Worm (Caenorhabditis elegans): ENCODE results near the gene H43E16.1.
A peak's percentile ranks its signal among the peaks of the same experiment; 100 is the strongest.
"Not testable (repeated sequence)": the region's sequence is repeated elsewhere in the genome, so short reads cannot be mapped to it uniquely, and the experiment has no call there.

The H43E16.1 gene

DNA sequence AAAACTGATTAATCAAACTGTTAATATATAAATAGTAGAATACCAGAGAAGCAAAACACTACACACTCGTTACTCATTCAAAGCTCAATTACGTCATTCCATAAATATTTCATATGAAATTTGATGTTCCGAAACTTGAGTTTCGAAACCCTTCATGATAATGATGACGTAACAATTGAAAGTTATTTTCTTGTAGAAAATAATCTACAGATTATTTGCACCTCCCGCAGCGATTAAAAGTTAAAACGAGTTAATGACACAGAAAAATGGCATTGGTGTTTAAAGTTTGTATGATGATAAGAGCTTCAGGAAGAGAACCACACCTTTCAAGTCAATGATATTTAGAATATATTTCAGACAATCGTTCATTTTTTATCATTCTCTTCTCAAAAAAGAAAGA lies at the start of gene H43E16.1:
Gene H43E16.1 (plus strand): TSS at position 375 of the 400 bp plus-strand sequence.
- TF ChIP-seq fkh-10 (GFP tag; optimal IDR thresholded peaks at IDR 0.05) (no peak), snpc-4 (tag; optimal IDR thresholded peaks at IDR 0.05) (no peak), nhr-237 (tag; optimal IDR thresholded peaks at IDR 0.05) (no peak), ztf-4 (tag; optimal IDR thresholded peaks at IDR 0.05) (no peak), elt-2 (tag; optimal IDR thresholded peaks at IDR 0.05) (peak; percentile 86), ceh-9 (tag; optimal IDR thresholded peaks at IDR 0.05) (no peak), pqm-1 (tag; optimal IDR thresholded peaks at IDR 0.05) (peak; percentile 62)

DNA sequence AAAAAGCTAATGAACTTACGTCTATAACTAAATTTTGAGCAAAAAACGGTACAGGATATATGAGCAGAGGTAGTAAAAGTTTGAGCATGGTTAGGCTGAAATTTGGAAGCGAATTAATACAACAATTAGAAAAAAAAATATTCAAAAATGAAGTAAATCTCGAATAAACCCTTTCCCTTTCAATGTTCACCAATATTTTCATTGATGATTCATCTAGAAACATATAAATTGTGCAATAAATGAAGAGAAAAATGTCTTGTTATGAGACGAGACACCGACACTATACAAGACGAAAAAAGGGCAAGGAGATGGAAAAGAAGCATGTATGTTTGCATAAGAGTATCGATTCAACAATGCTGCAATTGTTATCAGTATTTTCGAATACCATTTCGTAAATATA lies 48.8 kb upstream of the H43E16.1 start, which contains the start of gene F54H5.14:
Gene F54H5.14 (minus strand): TSS at position 101 of the 400 bp plus-strand sequence.
- TF ChIP-seq nfya-1 (tag; optimal IDR thresholded peaks at IDR 0.05; ENCODE audit: insufficient read depth) (no peak), ama-1 (optimal IDR thresholded peaks at IDR 0.05) (no peak), pqm-1 (tag; optimal IDR thresholded peaks at IDR 0.05) (peak; percentile 30), nhr-67 (tag; optimal IDR thresholded peaks at IDR 0.05) (no peak), nhr-25 (tag; optimal IDR thresholded peaks at IDR 0.05) (no peak), ceh-82 (tag; optimal IDR thresholded peaks at IDR 0.05) (no peak), elt-2 (tag; optimal IDR thresholded peaks at IDR 0.05) (peak; percentile 45), pha-4 (tag; optimal IDR thresholded peaks at IDR 0.05) (peak; percentile 44), nhr-11 (tag; optimal IDR thresholded peaks at IDR 0.05) (no peak), aly-2 (tag; optimal IDR thresholded peaks at IDR 0.05) (no peak), fkh-10 (GFP tag; optimal IDR thresholded peaks at IDR 0.05) (no peak), mdl-1 (tag; optimal IDR thresholded peaks at IDR 0.05) (no peak), mml-1 (tag; optimal IDR thresholded peaks at IDR 0.05) (no peak), tbx-2 (tag; optimal IDR thresholded peaks at IDR 0.05) (no peak), elt-3 (tag; optimal IDR thresholded peaks at IDR 0.05) (no peak), elt-1 (tag; optimal IDR thresholded peaks at IDR 0.05) (no peak), lin-15B (tag; optimal IDR thresholded peaks at IDR 0.05) (no peak)

DNA sequence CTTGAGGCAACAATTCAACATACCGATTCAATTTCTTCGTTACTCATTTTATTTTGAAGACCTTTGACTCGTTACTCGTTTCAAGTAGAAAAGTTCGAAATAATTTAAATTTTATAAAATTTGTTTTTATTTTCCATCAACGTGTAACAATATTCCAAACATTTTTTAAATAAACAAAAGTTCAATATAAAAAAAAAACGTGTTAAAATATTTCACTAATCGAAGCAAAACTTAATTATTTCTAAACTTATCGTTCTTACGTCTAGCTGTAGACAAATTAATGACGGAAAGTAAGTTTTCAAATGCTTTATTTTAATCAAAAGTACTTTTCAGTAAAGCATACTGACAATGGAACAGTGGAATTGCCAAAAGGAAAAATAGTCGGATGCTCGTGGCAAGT lies 46.9 kb upstream of the H43E16.1 start, which contains the start of the genes F54H5.5 and F54H5.2:
Gene F54H5.5 (minus strand): TSS at position 101 of the 400 bp plus-strand sequence.
Gene F54H5.2 (plus strand): TSS at position 303 of the 400 bp plus-strand sequence.
- TF ChIP-seq sea-2 (GFP tag; optimal IDR thresholded peaks at IDR 0.05); nhr-23 (tag; optimal IDR thresholded peaks at IDR 0.05); nfya-1 (tag; optimal IDR thresholded peaks at IDR 0.05; ENCODE audit: insufficient read depth): not testable (repeated sequence)

DNA sequence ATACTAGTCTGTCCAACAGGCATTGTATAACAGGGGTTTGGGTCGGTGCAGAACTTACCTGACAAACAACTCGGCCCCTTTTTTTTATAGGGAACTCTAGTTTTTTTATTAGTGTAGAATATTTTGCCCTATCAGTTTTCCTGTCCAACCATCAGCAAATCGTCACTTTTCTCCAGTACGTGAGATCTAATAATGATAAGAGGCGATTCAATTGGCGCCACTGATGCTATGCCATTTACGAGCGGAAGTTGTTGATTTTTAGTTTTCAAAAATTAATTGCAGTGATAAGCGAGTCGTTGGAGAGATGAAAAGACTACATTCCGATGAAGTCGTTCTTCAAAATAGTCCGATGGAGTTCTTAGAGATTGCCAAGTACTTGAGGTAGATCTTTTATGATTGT lies 45.7 kb upstream of the H43E16.1 start:
- TF ChIP-seq ceh-28 (tag; optimal IDR thresholded peaks at IDR 0.05): no peak
- no peak for TF ChIP-seq fkh-2 (tag; optimal IDR thresholded peaks at IDR 0.05)
- TF ChIP-seq nhr-25 (tag; optimal IDR thresholded peaks at IDR 0.05): no peak
- peak; percentile 58 for TF ChIP-seq elt-2 (tag; optimal IDR thresholded peaks at IDR 0.05)
- no peak for TF ChIP-seq egl-5 (tag; optimal IDR thresholded peaks at IDR 0.05)
- peak; percentile 10 for TF ChIP-seq pqm-1 (tag; optimal IDR thresholded peaks at IDR 0.05)
- TF ChIP-seq jun-1 (tag; optimal IDR thresholded peaks at IDR 0.05): no peak
- no peak for TF ChIP-seq lin-39 (tag; optimal IDR thresholded peaks at IDR 0.05)
- no peak for TF ChIP-seq R02D3.7 (tag; optimal IDR thresholded peaks at IDR 0.05)
- no peak for TF ChIP-seq fkh-10 (GFP tag; optimal IDR thresholded peaks at IDR 0.05)
- TF ChIP-seq ama-1 (optimal IDR thresholded peaks at IDR 0.05): no peak
- no peak for TF ChIP-seq nhr-77 (tag; optimal IDR thresholded peaks at IDR 0.05)
- no peak for TF ChIP-seq nhr-11 (tag; optimal IDR thresholded peaks at IDR 0.05)
- TF ChIP-seq snpc-4 (tag; optimal IDR thresholded peaks at IDR 0.05): no peak
- no peak for TF ChIP-seq sea-2 (GFP tag; optimal IDR thresholded peaks at IDR 0.05)
- TF ChIP-seq nhr-23 (tag; optimal IDR thresholded peaks at IDR 0.05): no peak

DNA sequence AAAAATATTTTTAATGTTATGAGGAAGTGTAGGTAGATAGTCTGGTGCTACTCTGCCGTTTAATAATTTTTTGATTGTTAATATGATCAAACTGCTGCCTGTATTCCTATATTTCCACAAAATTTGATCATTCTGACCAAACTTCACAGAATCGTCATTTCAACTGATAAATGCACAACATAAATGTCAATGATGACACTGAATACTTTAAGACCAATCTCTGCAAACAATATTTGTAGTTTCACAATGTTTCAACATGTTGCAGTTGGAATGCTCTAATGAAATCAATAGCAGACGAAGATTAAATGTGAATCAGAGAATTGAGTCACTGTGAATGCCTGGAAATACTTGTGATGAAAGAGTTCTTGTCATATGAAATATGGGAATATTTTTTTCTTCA lies 44.3 kb upstream of the H43E16.1 start:
- TF ChIP-seq elt-2 (tag; optimal IDR thresholded peaks at IDR 0.05) (peak; percentile 14), pqm-1 (tag; optimal IDR thresholded peaks at IDR 0.05) (no peak)

DNA sequence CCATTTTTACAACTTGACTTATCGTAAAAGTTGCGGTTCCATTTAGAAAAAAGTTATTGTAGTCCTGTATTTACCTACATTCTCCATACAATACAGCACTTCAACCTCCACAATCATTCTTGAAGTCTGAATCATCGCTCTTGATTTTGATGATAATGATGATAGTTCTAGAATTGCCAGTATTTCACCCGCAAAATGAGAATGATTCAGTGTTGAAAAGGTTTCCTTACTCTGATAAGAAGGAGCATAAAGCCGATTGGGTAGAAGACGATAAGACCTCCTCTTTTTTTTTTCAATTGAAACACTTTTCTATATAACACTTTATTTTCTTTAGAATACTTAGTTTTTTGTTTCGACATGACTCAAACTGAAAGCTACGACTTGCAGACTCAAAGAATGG lies 43.3 kb upstream of the H43E16.1 start, which contains the start of gene T19D12.4:
Gene T19D12.4 (plus strand): TSS at position 295 of the 400 bp plus-strand sequence.
- peak; percentile 54 for TF ChIP-seq elt-2 (tag; optimal IDR thresholded peaks at IDR 0.05)
- TF ChIP-seq elt-1 (tag; optimal IDR thresholded peaks at IDR 0.05): no peak
- TF ChIP-seq pqm-1 (tag; optimal IDR thresholded peaks at IDR 0.05): peak; percentile 28

All from whole organism, L3 larva.